Fruit fly (Drosophila melanogaster): Measurements from ENCODE around the gene B-H1.

The B-H1 gene

dm6 chrX:17423310-17423945 lies 26.1 kb downstream of the B-H1 start, which contains the start of gene ENGase:
Gene ENGase, plus strand, starts transcription at chrX:17423591.
- TF ChIP-seq h (optimal IDR thresholded peaks at IDR 0.05) = no peak
- no peak for TF ChIP-seq psq (optimal IDR thresholded peaks at IDR 0.05)
- TF ChIP-seq Sin3A (optimal IDR thresholded peaks at IDR 0.05) = no peak
- no peak for TF ChIP-seq Myc (optimal IDR thresholded peaks at IDR 0.05)
- no peak for TF ChIP-seq ttk (optimal IDR thresholded peaks at IDR 0.05)
- no peak for TF ChIP-seq insv (optimal IDR thresholded peaks at IDR 0.05)

- TF ChIP-seq Myc (optimal IDR thresholded peaks at IDR 0.05) = no peak
- TF ChIP-seq psq (optimal IDR thresholded peaks at IDR 0.05) = no peak
- no peak for TF ChIP-seq Sin3A (optimal IDR thresholded peaks at IDR 0.05)
- TF ChIP-seq insv (optimal IDR thresholded peaks at IDR 0.05) = no peak
- TF ChIP-seq h (optimal IDR thresholded peaks at IDR 0.05) = no peak
- TF ChIP-seq ttk (optimal IDR thresholded peaks at IDR 0.05) = no peak
These were observed 27.1 kb downstream of the B-H1 start for dm6 chrX:17424383-17424782.

dm6 chrX:17443880-17444279 lies 46.6 kb downstream of the B-H1 start, which contains the start of the genes CG12994 and CG46464:
Gene CG12994, minus strand, starts transcription at chrX:17443994.
Gene CG46464, minus strand, starts transcription at chrX:17443994.
- TF ChIP-seq Myc (optimal IDR thresholded peaks at IDR 0.05) (no peak), Sin3A (optimal IDR thresholded peaks at IDR 0.05) (no peak)

dm6 chrX:17448674-17449073 lies 51.4 kb downstream of the B-H1 start, which contains the start of gene p-cup:
Gene p-cup, minus strand, starts transcription at chrX:17448774.
- TF ChIP-seq insv (optimal IDR thresholded peaks at IDR 0.05) (no peak), h (optimal IDR thresholded peaks at IDR 0.05) (no peak), ttk (optimal IDR thresholded peaks at IDR 0.05) (no peak), Sin3A (optimal IDR thresholded peaks at IDR 0.05) (no peak), Myc (optimal IDR thresholded peaks at IDR 0.05) (no peak), psq (optimal IDR thresholded peaks at IDR 0.05) (no peak)

- no peak for TF ChIP-seq Myc (optimal IDR thresholded peaks at IDR 0.05)
These were observed 55.2 kb downstream of the B-H1 start, which contains the start of gene CG8568 for dm6 chrX:17452443-17452842. Gene CG8568, minus strand, starts transcription at chrX:17452543.

Data from Kc167 (cell line).